Worm (Caenorhabditis elegans): ENCODE results near the gene srz-5.

- TF ChIP-seq hnd-1 (tag; optimal IDR thresholded peaks at IDR 0.05) (no peak), ama-1 (optimal IDR thresholded peaks at IDR 0.05) (no peak), aly-1 (tag; optimal IDR thresholded peaks at IDR 0.05) (no peak)
These were observed 9.6 kb upstream of the srz-5 start, which contains the start of gene col-72 for ce11 chrII:3524097-3524496.
